Fruit fly (Drosophila melanogaster) whole organism, embryonic: ENCODE measurements around the gene p38b.

Experiments
- BEAF-32 ChIP-seq: fragments of 200-800 bp; sonication (Bioruptor generic); optimal IDR thresholded peaks from 3 replicates; lab custom pipeline; 2017; ENCODE audit warnings: missing biosample characterization, missing genetic modification characterization, mild to moderate bottlenecking, moderate library complexity, missing genetic modification reagents
- CG10654 ChIP-seq: fragments of 200-800 bp; sonication (Bioruptor generic); optimal IDR thresholded peaks from 2 replicates; lab custom pipeline; 2016; ENCODE audit warnings: missing biosample characterization, missing genetic modification characterization
- CG11696 ChIP-seq: fragments of 200-800 bp; sonication (Bioruptor generic); IDR thresholded peaks from 2 replicates; pipeline ENCODE4 v1.3.6; 2022; ENCODE audit warnings: missing biosample characterization, missing genetic modification characterization
- CG12659 ChIP-seq: fragments of 200-800 bp; sonication (Bioruptor generic); optimal IDR thresholded peaks from 3 replicates; lab custom pipeline; 2017; ENCODE audit warnings: mild to moderate bottlenecking, missing biosample characterization, missing genetic modification reagents, missing genetic modification characterization
- CG13287 ChIP-seq: fragments of 200-800 bp; sonication (Bioruptor generic); IDR thresholded peaks from 2 replicates; pipeline ENCODE4 v1.3.6; 2022; ENCODE audit warnings: missing biosample characterization, missing genetic modification characterization; ENCODE audit not compliant: partially characterized antibody
- CG13894 ChIP-seq: fragments of 200-800 bp; sonication (Bioruptor generic); optimal IDR thresholded peaks from 3 replicates; lab custom pipeline; 2018; ENCODE audit warnings: missing biosample characterization, mild to moderate bottlenecking, missing genetic modification characterization, moderate library complexity
- CG14965 ChIP-seq: fragments of 200-800 bp; sonication (Bioruptor generic); optimal IDR thresholded peaks from 2 replicates; lab custom pipeline; 2016; ENCODE audit warnings: missing biosample characterization, missing genetic modification characterization, borderline replicate concordance
- CG1603 ChIP-seq: fragments of 200-800 bp; sonication (Bioruptor generic); optimal IDR thresholded peaks from 2 replicates; lab custom pipeline; 2019; ENCODE audit warnings: missing biosample characterization, mild to moderate bottlenecking, missing genetic modification characterization, moderate library complexity
- CG16813 ChIP-seq: fragments of 200-800 bp; sonication (Bioruptor generic); IDR thresholded peaks from 3 replicates; pipeline ENCODE4 v1.3.6; 2022; ENCODE audit warnings: missing biosample characterization, missing genetic modification characterization; ENCODE audit not compliant: partially characterized antibody
- CG1792 ChIP-seq: fragments of 200-800 bp; sonication (Bioruptor generic); optimal IDR thresholded peaks from 2 replicates; lab custom pipeline; 2016; ENCODE audit warnings: missing biosample characterization, missing genetic modification characterization
- CG2129 ChIP-seq: fragments of 200-800 bp; sonication (Bioruptor generic); IDR thresholded peaks from 2 replicates; pipeline ENCODE4 v1.3.6; 2022; ENCODE audit warnings: missing biosample characterization, missing genetic modification characterization; ENCODE audit not compliant: partially characterized antibody
- CG30403 ChIP-seq: fragments of 200-800 bp; sonication (Bioruptor generic); optimal IDR thresholded peaks from 3 replicates; lab custom pipeline; 2016; ENCODE audit warnings: missing biosample characterization, missing genetic modification characterization
- CG31224 ChIP-seq: fragments of 200-800 bp; sonication (Bioruptor generic); IDR thresholded peaks from 2 replicates; pipeline ENCODE4 v1.3.6; 2022; ENCODE audit warnings: missing biosample characterization, missing genetic modification characterization
- CG34422 ChIP-seq: fragments of 200-800 bp; sonication (Bioruptor generic); IDR thresholded peaks from 3 replicates; pipeline ENCODE4 v1.3.6; 2022; ENCODE audit warnings: missing biosample characterization, missing genetic modification characterization
- CG3995 ChIP-seq: fragments of 200-800 bp; sonication (Bioruptor generic); optimal IDR thresholded peaks from 3 replicates; lab custom pipeline; 2016; ENCODE audit warnings: missing biosample characterization, missing genetic modification characterization
- CG42726 ChIP-seq: fragments of 200-800 bp; sonication (Bioruptor generic); IDR thresholded peaks from 2 replicates; pipeline ENCODE4 v1.3.6; 2022; ENCODE audit warnings: missing biosample characterization, missing genetic modification characterization; ENCODE audit not compliant: partially characterized antibody
- CG4404 ChIP-seq: fragments of 200-800 bp; sonication (Bioruptor generic); IDR thresholded peaks from 2 replicates; pipeline ENCODE4 v1.3.6; 2022; ENCODE audit warnings: missing biosample characterization, missing genetic modification characterization
- CG4617 ChIP-seq: fragments of 200-800 bp; sonication (Bioruptor generic); optimal IDR thresholded peaks from 3 replicates; lab custom pipeline; 2016; ENCODE audit warnings: missing biosample characterization, missing genetic modification characterization, borderline replicate concordance
- CG6175 ChIP-seq: fragments of 200-800 bp; sonication (Bioruptor generic); IDR thresholded peaks from 3 replicates; pipeline ENCODE4 v1.3.6; 2022; ENCODE audit warnings: missing biosample characterization, missing genetic modification characterization
- CG8089 ChIP-seq: fragments of 200-800 bp; sonication (Bioruptor generic); optimal IDR thresholded peaks from 3 replicates; lab custom pipeline; 2016; ENCODE audit warnings: missing biosample characterization, missing genetic modification characterization
- CG9797 ChIP-seq: fragments of 200-800 bp; sonication (Bioruptor generic); optimal IDR thresholded peaks from 3 replicates; lab custom pipeline; 2018; ENCODE audit warnings: missing biosample characterization, mild to moderate bottlenecking, missing genetic modification characterization
- Dp ChIP-seq: fragments of 200-800 bp; sonication (Bioruptor generic); optimal IDR thresholded peaks from 2 replicates; lab custom pipeline; 2018; ENCODE audit warnings: missing biosample characterization, mild to moderate bottlenecking, missing genetic modification characterization, moderate library complexity
- Hey ChIP-seq: fragments of 200-800 bp; sonication (Bioruptor generic); optimal IDR thresholded peaks from 3 replicates; lab custom pipeline; 2018; ENCODE audit warnings: missing biosample characterization, mild to moderate bottlenecking, missing genetic modification characterization
- HmgZ ChIP-seq: fragments of 200-800 bp; sonication (Bioruptor generic); optimal IDR thresholded peaks from 2 replicates; lab custom pipeline; 2018; ENCODE audit warnings: missing biosample characterization, mild to moderate bottlenecking, missing genetic modification characterization
- Hr78 ChIP-seq, 2 experiments: fragments of 200-800 bp in 1 of 2; fragments of >200 bp in 1 of 2; sonication (Bioruptor generic) in 1 of 2; optimal IDR thresholded peaks; 2 replicates each; lab custom pipeline; 2017 to 2019; ENCODE audit warnings: missing biosample characterization in 2 of 2, missing genetic modification characterization in 2 of 2, mild to moderate bottlenecking in 1 of 2, moderate library complexity in 1 of 2
- Lhr ChIP-seq: fragments of 200-800 bp; sonication (Bioruptor generic); optimal IDR thresholded peaks from 3 replicates; lab custom pipeline; 2017; ENCODE audit warnings: mild to moderate bottlenecking, missing biosample characterization, missing genetic modification reagents, missing genetic modification characterization
- Mes4 ChIP-seq: fragments of 200-800 bp; sonication (Bioruptor generic); optimal IDR thresholded peaks from 2 replicates; lab custom pipeline; 2016; ENCODE audit warnings: missing biosample characterization, missing genetic modification characterization
- Myb ChIP-seq: fragments of 200-800 bp; sonication (Bioruptor generic); optimal IDR thresholded peaks from 2 replicates; lab custom pipeline; 2016; ENCODE audit warnings: missing biosample characterization, missing genetic modification characterization
- Nf-YA ChIP-seq: fragments of 200-800 bp; sonication (Bioruptor generic); IDR thresholded peaks from 2 replicates; pipeline ENCODE4 v1.3.6; 2022; ENCODE audit warnings: missing biosample characterization, missing genetic modification characterization
- Oli ChIP-seq: fragments of 200-800 bp; sonication (Bioruptor generic); optimal IDR thresholded peaks from 2 replicates; lab custom pipeline; 2018; ENCODE audit warnings: missing biosample characterization, mild to moderate bottlenecking, missing genetic modification characterization, moderate library complexity
- Sry-δ ChIP-seq: fragments of 200-800 bp; sonication (Bioruptor generic); optimal IDR thresholded peaks from 2 replicates; lab custom pipeline; 2016; ENCODE audit warnings: missing biosample characterization, missing genetic modification characterization
- Ssrp ChIP-seq: fragments of 200-800 bp; sonication (Bioruptor generic); optimal IDR thresholded peaks from 2 replicates; lab custom pipeline; 2018; ENCODE audit warnings: missing biosample characterization, mild to moderate bottlenecking, missing genetic modification characterization, moderate library complexity
- Stat92E ChIP-seq, 3 experiments: fragments of >200 bp in 2 of 3; fragments of 200-800 bp in 1 of 3; sonication (Bioruptor generic) in 1 of 3; optimal IDR thresholded peaks; 2 replicates each; lab custom pipeline; 2017 to 2019; ENCODE audit warnings: missing biosample characterization in 3 of 3, missing genetic modification characterization in 3 of 3, mild to moderate bottlenecking in 1 of 3, moderate library complexity in 1 of 3
- Usf ChIP-seq: fragments of 200-800 bp; sonication (Bioruptor generic); optimal IDR thresholded peaks from 2 replicates; lab custom pipeline; 2017; ENCODE audit warnings: missing genotype, missing biosample characterization, missing genetic modification characterization
- Xrp1 ChIP-seq: fragments of 200-800 bp; sonication (Bioruptor generic); IDR thresholded peaks from 2 replicates; pipeline ENCODE4 v1.3.6; 2022; ENCODE audit warnings: missing biosample characterization, missing genetic modification characterization
- YL-1 ChIP-seq: fragments of 200-800 bp; sonication (Bioruptor generic); optimal IDR thresholded peaks from 3 replicates; lab custom pipeline; 2017; ENCODE audit warnings: missing biosample characterization, mild to moderate bottlenecking, missing genetic modification characterization
- ac ChIP-seq: fragments of 200-800 bp; sonication (Bioruptor generic); optimal IDR thresholded peaks from 3 replicates; lab custom pipeline; 2017; ENCODE audit warnings: missing biosample characterization, mild to moderate bottlenecking, missing genetic modification characterization
- btn ChIP-seq: fragments of 200-800 bp; sonication (Bioruptor generic); optimal IDR thresholded peaks from 2 replicates; lab custom pipeline; 2016; ENCODE audit warnings: missing biosample characterization, missing genetic modification characterization
- chn ChIP-seq: fragments of 200-800 bp; sonication (Bioruptor generic); optimal IDR thresholded peaks from 2 replicates; lab custom pipeline; 2016; ENCODE audit warnings: missing biosample characterization, missing genetic modification characterization
- crol ChIP-seq: fragments of 200-800 bp; sonication (Bioruptor generic); IDR thresholded peaks from 2 replicates; pipeline ENCODE4 v1.3.6; 2022; ENCODE audit warnings: missing biosample characterization, missing genetic modification characterization
- cwo ChIP-seq: fragments of 200-800 bp; sonication (Bioruptor generic); optimal IDR thresholded peaks from 3 replicates; lab custom pipeline; 2017; ENCODE audit warnings: missing biosample characterization, missing genetic modification characterization, mild to moderate bottlenecking, moderate library complexity, missing genetic modification reagents
- dati ChIP-seq: fragments of 200-800 bp; sonication (Bioruptor generic); IDR thresholded peaks from 2 replicates; pipeline ENCODE4 v1.3.6; 2022; ENCODE audit warnings: missing biosample characterization, missing genetic modification characterization
- ham ChIP-seq: fragments of 200-800 bp; sonication (Bioruptor generic); IDR thresholded peaks from 2 replicates; pipeline ENCODE4 v1.3.6; 2022; ENCODE audit warnings: missing biosample characterization, missing genetic modification characterization
- hb ChIP-seq: fragments of 200-800 bp; sonication (Bioruptor generic); IDR thresholded peaks from 3 replicates; pipeline ENCODE4 v1.3.6; 2022; ENCODE audit warnings: missing biosample characterization, missing genetic modification characterization; ENCODE audit not compliant: partially characterized antibody
- jumu ChIP-seq: fragments of 200-800 bp; sonication (Bioruptor generic); optimal IDR thresholded peaks from 3 replicates; lab custom pipeline; 2016; ENCODE audit warnings: missing biosample characterization, missing genetic modification characterization
- nerfin-1 ChIP-seq: fragments of 200-800 bp; sonication (Bioruptor generic); optimal IDR thresholded peaks from 3 replicates; lab custom pipeline; 2019; ENCODE audit warnings: missing biosample characterization, mild to moderate bottlenecking, missing genetic modification characterization, moderate library complexity
- otp ChIP-seq: fragments of 200-800 bp; sonication (Bioruptor generic); IDR thresholded peaks from 3 replicates; pipeline ENCODE4, ENCODE4 v1.3.6; 2022; ENCODE audit warnings: missing biosample characterization, missing genetic modification characterization
- pzg ChIP-seq: fragments of 200-800 bp; sonication (Bioruptor generic); optimal IDR thresholded peaks from 3 replicates; lab custom pipeline; 2018; ENCODE audit warnings: missing biosample characterization, mild to moderate bottlenecking, missing genetic modification characterization, moderate library complexity
- sob ChIP-seq: fragments of 200-800 bp; sonication (Bioruptor generic); IDR thresholded peaks from 2 replicates; pipeline ENCODE4 v1.3.6; 2022; ENCODE audit warnings: missing biosample characterization, missing genetic modification characterization
- trem ChIP-seq: fragments of 200-800 bp; optimal IDR thresholded peaks from 3 replicates; lab custom pipeline; 2019; ENCODE audit warnings: missing biosample characterization, mild to moderate bottlenecking, missing genetic modification characterization, moderate library complexity

The p38b gene

DNA sequence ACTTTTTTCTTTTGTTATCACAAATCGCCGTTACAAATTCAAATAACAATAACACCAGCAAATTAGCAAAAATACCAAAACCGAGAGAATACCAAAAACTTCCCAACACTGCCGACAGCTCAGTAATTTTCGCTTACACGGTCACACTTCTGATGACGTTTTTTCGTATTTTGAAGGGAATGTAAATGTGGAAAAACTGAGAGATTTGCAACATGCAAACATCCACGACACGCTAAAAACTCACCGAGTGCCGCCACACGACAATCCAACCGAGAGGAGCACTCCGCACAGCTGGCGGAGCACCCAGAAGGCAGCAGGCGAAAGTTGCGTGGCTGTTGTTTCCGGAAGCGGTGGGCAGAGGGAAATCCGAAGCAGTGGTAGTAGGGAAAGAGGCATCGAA, 12.9 kb downstream of the p38b start, which contains the start of gene Sec71 (continued):
- TF ChIP-seq Hey (tag; lab: Kevin White, UChicago) (no peak), ac (GFP tag; lab: Kevin White, UChicago) (no peak), CG30403 (GFP tag; lab: Kevin White, UChicago) (peak; percentile 2), CG12659 (GFP tag; lab: Kevin White, UChicago) (peak; percentile 39), trem (peak; percentile 68), CG6175 (GFP tag; lab: Robert Waterston, UW) (no peak), Usf (GFP tag; lab: Kevin White, UChicago) (no peak), Stat92E (GFP tag; optimal IDR thresholded peaks at IDR 0.05; lab: Kevin White, UChicago) (peak in 1 of 3 experiments; percentile 14), sob (GFP tag; lab: Robert Waterston, UW) (no peak), Xrp1 (GFP tag; lab: Robert Waterston, UW) (no peak), crol (GFP tag; lab: Robert Waterston, UW) (peak; percentile 71), jumu (GFP tag; lab: Kevin White, UChicago) (no peak), CG42726 (GFP tag; lab: Robert Waterston, UW) (no peak), ham (GFP tag; lab: Robert Waterston, UW) (no peak), btn (GFP tag; lab: Kevin White, UChicago) (no peak), pzg (GFP tag; lab: Kevin White, UChicago) (peak; percentile 78), Oli (tag; lab: Kevin White, UChicago) (no peak), CG4404 (GFP tag; lab: Robert Waterston, UW) (no peak), CG14965 (GFP tag; lab: Kevin White, UChicago) (no peak), Myb (peak; percentile 98), CG10654 (GFP tag; lab: Kevin White, UChicago) (no peak), CG11696 (no peak), cwo (no peak), CG3995 (GFP tag; lab: Kevin White, UChicago) (peak; percentile 6), CG4617 (GFP tag; lab: Kevin White, UChicago) (peak; percentile 86), dati (GFP tag; lab: Robert Waterston, UW) (no peak), chn (GFP tag; lab: Kevin White, UChicago) (no peak), Dp (GFP tag; lab: Kevin White, UChicago) (peak; percentile 68), CG13287 (GFP tag; lab: Robert Waterston, UW) (0 out of 2 replicates have a peak, but pooled peaks have one; percentile 30), Nf-YA (GFP tag; lab: Robert Waterston, UW) (no peak), YL-1 (GFP tag; lab: Kevin White, UChicago) (peak; percentile 86), CG16813 (GFP tag; lab: Robert Waterston, UW) (no peak), CG2129 (no peak), HmgZ (tag; lab: Kevin White, UChicago) (peak; percentile 48), Ssrp (tag; lab: Kevin White, UChicago) (no peak), Lhr (GFP tag; lab: Kevin White, UChicago) (peak; percentile 27), CG1792 (no peak), Sry-δ (GFP tag; lab: Kevin White, UChicago) (peak; percentile 22), BEAF-32 (peak; percentile 31), CG34422 (GFP tag; lab: Robert Waterston, UW) (peak; percentile 45; the same call in 1 of the 3 replicates), Hr78 (GFP tag; optimal IDR thresholded peaks at IDR 0.05; lab: Kevin White, UChicago) (no peak), nerfin-1 (tag; lab: Kevin White, UChicago) (no peak), CG1603 (tag; lab: Kevin White, UChicago) (no peak), hb (no peak), CG13894 (tag; lab: Kevin White, UChicago) (no peak), CG8089 (GFP tag; lab: Kevin White, UChicago) (no peak), Mes4 (no peak), CG9797 (peak; percentile 86), otp (no peak), CG31224 (GFP tag; lab: Robert Waterston, UW) (no peak)
